Fruit fly (Drosophila melanogaster) whole organism, embryonic: ENCODE data around the gene Sbf.

Experiments used
- Abd-B ChIP-seq: fragments of 200-800 bp; sonication (Bioruptor generic); optimal IDR thresholded peaks from 2 replicates; lab custom pipeline; 2018; ENCODE audit warnings: missing biosample characterization, mild to moderate bottlenecking, missing genetic modification characterization, moderate library complexity
- Atf6 ChIP-seq: fragments of 200-800 bp; sonication (Bioruptor generic); IDR thresholded peaks from 2 replicates; pipeline ENCODE4 v1.3.6; 2022; ENCODE audit warnings: missing biosample characterization, missing genetic modification characterization
- CG1024 ChIP-seq: fragments of 200-800 bp; sonication (Bioruptor generic); IDR thresholded peaks from 2 replicates; pipeline ENCODE4 v1.3.6; 2022; ENCODE audit warnings: missing biosample characterization, missing genetic modification characterization
- CG12104 ChIP-seq: fragments of 200-800 bp; sonication (Bioruptor generic); optimal IDR thresholded peaks from 3 replicates; lab custom pipeline; 2016; ENCODE audit warnings: missing biosample characterization, missing genetic modification characterization
- CG12391 ChIP-seq: fragments of 200-800 bp; sonication (Bioruptor generic); optimal IDR thresholded peaks from 3 replicates; lab custom pipeline; 2018; ENCODE audit warnings: missing biosample characterization, mild to moderate bottlenecking, missing genetic modification characterization, moderate library complexity
- CG12769 ChIP-seq: fragments of 200-800 bp; sonication (Bioruptor generic); optimal IDR thresholded peaks from 2 replicates; lab custom pipeline; 2019; ENCODE audit warnings: missing biosample characterization, mild to moderate bottlenecking, missing genetic modification characterization, moderate library complexity
- CG13123 ChIP-seq: fragments of 200-800 bp; sonication (Bioruptor generic); optimal IDR thresholded peaks from 2 replicates; lab custom pipeline; 2016; ENCODE audit warnings: missing biosample characterization, missing genetic modification characterization
- CG13775 ChIP-seq: fragments of 200-800 bp; sonication (Bioruptor generic); optimal IDR thresholded peaks from 3 replicates; lab custom pipeline; 2017; ENCODE audit warnings: missing biosample characterization, mild to moderate bottlenecking, missing genetic modification characterization
- CG1529 ChIP-seq: fragments of 200-800 bp; sonication (Bioruptor generic); optimal IDR thresholded peaks from 3 replicates; lab custom pipeline; 2018; ENCODE audit warnings: missing biosample characterization, missing genetic modification characterization
- CG15696 ChIP-seq: fragments of 200-800 bp; sonication (Bioruptor generic); optimal IDR thresholded peaks from 2 replicates; lab custom pipeline; 2019; ENCODE audit warnings: missing biosample characterization, mild to moderate bottlenecking, missing genetic modification characterization, moderate library complexity
- CG18619 ChIP-seq: fragments of 200-800 bp; sonication (Bioruptor generic); optimal IDR thresholded peaks from 3 replicates; lab custom pipeline; 2017; ENCODE audit warnings: missing biosample characterization, mild to moderate bottlenecking, missing genetic modification characterization
- CG3838 ChIP-seq: fragments of 200-800 bp; sonication (Bioruptor generic); optimal IDR thresholded peaks from 3 replicates; lab custom pipeline; 2016; ENCODE audit warnings: missing biosample characterization, missing genetic modification characterization
- CG4424 ChIP-seq: fragments of 200-800 bp; sonication (Bioruptor generic); optimal IDR thresholded peaks from 3 replicates; lab custom pipeline; 2016; ENCODE audit warnings: missing biosample characterization, missing genetic modification characterization
- CG6272 ChIP-seq: fragments of 200-800 bp; sonication (Bioruptor generic); IDR thresholded peaks from 2 replicates; pipeline ENCODE4 v1.3.6; 2022; ENCODE audit warnings: missing biosample characterization, missing genetic modification characterization
- CG8089 ChIP-seq: fragments of 200-800 bp; sonication (Bioruptor generic); optimal IDR thresholded peaks from 3 replicates; lab custom pipeline; 2016; ENCODE audit warnings: missing biosample characterization, missing genetic modification characterization
- CG8924 ChIP-seq: fragments of 200-800 bp; optimal IDR thresholded peaks from 3 replicates; lab custom pipeline; 2019; ENCODE audit warnings: missing biosample characterization, mild to moderate bottlenecking, missing genetic modification characterization, moderate library complexity
- CG9437 ChIP-seq: fragments of 200-800 bp; sonication (Bioruptor generic); optimal IDR thresholded peaks from 2 replicates; lab custom pipeline; 2018; ENCODE audit warnings: missing biosample characterization, mild to moderate bottlenecking, missing genetic modification characterization
- CrebB ChIP-seq: fragments of 200-800 bp; sonication (Bioruptor generic); optimal IDR thresholded peaks from 3 replicates; lab custom pipeline; 2018; ENCODE audit warnings: missing biosample characterization, mild to moderate bottlenecking, missing genetic modification characterization
- Fer3 ChIP-seq: fragments of 200-800 bp; sonication (Bioruptor generic); optimal IDR thresholded peaks from 2 replicates; lab custom pipeline; 2018; ENCODE audit warnings: missing biosample characterization, mild to moderate bottlenecking, missing genetic modification characterization, moderate library complexity
- Hr3 ChIP-seq: fragments of 200-800 bp; sonication (Bioruptor generic); optimal IDR thresholded peaks from 3 replicates; lab custom pipeline; 2016; ENCODE audit warnings: missing biosample characterization, missing genetic modification characterization
- Hr51 ChIP-seq, 2 experiments: fragments of 200-800 bp; sonication (Bioruptor generic); optimal IDR thresholded peaks; 2 replicates in 1 of 2; 3 replicates in 1 of 2; lab custom pipeline; 2016 to 2018; ENCODE audit warnings: missing biosample characterization in 2 of 2, missing genetic modification characterization in 2 of 2, mild to moderate bottlenecking in 1 of 2, moderate library complexity in 1 of 2
- Hr78 ChIP-seq, 2 experiments: fragments of 200-800 bp in 1 of 2; fragments of >200 bp in 1 of 2; sonication (Bioruptor generic) in 1 of 2; optimal IDR thresholded peaks; 2 replicates each; lab custom pipeline; 2017 to 2019; ENCODE audit warnings: missing biosample characterization in 2 of 2, missing genetic modification characterization in 2 of 2, mild to moderate bottlenecking in 1 of 2, moderate library complexity in 1 of 2
- Hsf ChIP-seq: fragments of 200-800 bp; sonication (Bioruptor generic); optimal IDR thresholded peaks from 3 replicates; lab custom pipeline; 2016; ENCODE audit warnings: missing biosample characterization, missing genetic modification characterization
- Kr ChIP-seq: fragments of 200-800 bp; sonication (Bioruptor generic); optimal IDR thresholded peaks from 2 replicates; lab custom pipeline; 2017; ENCODE audit warnings: missing biosample characterization, mild to moderate bottlenecking, missing genetic modification characterization
- Meics ChIP-seq: fragments of 200-800 bp; sonication (Bioruptor generic); optimal IDR thresholded peaks from 2 replicates; lab custom pipeline; 2017; ENCODE audit warnings: missing biosample characterization, mild to moderate bottlenecking, missing genetic modification characterization
- Oli ChIP-seq: fragments of 200-800 bp; sonication (Bioruptor generic); optimal IDR thresholded peaks from 2 replicates; lab custom pipeline; 2018; ENCODE audit warnings: missing biosample characterization, mild to moderate bottlenecking, missing genetic modification characterization, moderate library complexity
- Side ChIP-seq: fragments of 200-800 bp; sonication (Bioruptor generic); optimal IDR thresholded peaks from 2 replicates; lab custom pipeline; 2016; ENCODE audit warnings: missing biosample characterization, missing genetic modification characterization
- Sox100B ChIP-seq: fragments of 200-800 bp; sonication (Bioruptor generic); optimal IDR thresholded peaks from 3 replicates; lab custom pipeline; 2018; ENCODE audit warnings: missing biosample characterization, mild to moderate bottlenecking, missing genetic modification characterization
- bab2 ChIP-seq: fragments of 200-800 bp; sonication (Bioruptor generic); optimal IDR thresholded peaks from 2 replicates; lab custom pipeline; 2016; ENCODE audit warnings: missing biosample characterization, missing genetic modification characterization
- chif ChIP-seq, 2 experiments: fragments of 200-800 bp; sonication (Bioruptor generic); optimal IDR thresholded peaks; 3 replicates each; lab custom pipeline; 2016; ENCODE audit warnings: missing biosample characterization in 2 of 2, missing genetic modification characterization in 2 of 2
- crc ChIP-seq: fragments of 200-800 bp; sonication (Bioruptor generic); optimal IDR thresholded peaks from 2 replicates; lab custom pipeline; 2016; ENCODE audit warnings: missing biosample characterization, missing genetic modification characterization
- crp ChIP-seq, 2 experiments: fragments of 200-800 bp; sonication (Bioruptor generic); optimal IDR thresholded peaks; 2 replicates in 1 of 2; 3 replicates in 1 of 2; lab custom pipeline; 2017; ENCODE audit warnings: missing biosample characterization in 2 of 2, missing genetic modification characterization in 2 of 2, mild to moderate bottlenecking in 1 of 2, moderate library complexity in 1 of 2
- grau ChIP-seq: fragments of 200-800 bp; optimal IDR thresholded peaks from 3 replicates; lab custom pipeline; 2019; ENCODE audit warnings: missing biosample characterization, mild to moderate bottlenecking, missing genetic modification characterization, moderate library complexity
- hth ChIP-seq: fragments of >200 bp; optimal IDR thresholded peaks from 2 replicates; lab custom pipeline; 2017; ENCODE audit warnings: inconsistent platforms
- ind ChIP-seq: fragments of 200-800 bp; sonication (Bioruptor generic); optimal IDR thresholded peaks from 3 replicates; lab custom pipeline; 2016; ENCODE audit warnings: missing biosample characterization, missing genetic modification characterization
- inv ChIP-seq: fragments of 200-800 bp; sonication (Bioruptor generic); IDR thresholded peaks from 2 replicates; pipeline ENCODE4 v1.3.6; 2022; ENCODE audit warnings: missing biosample characterization, missing genetic modification characterization; ENCODE audit not compliant: partially characterized antibody
- jumu ChIP-seq: fragments of 200-800 bp; sonication (Bioruptor generic); optimal IDR thresholded peaks from 3 replicates; lab custom pipeline; 2016; ENCODE audit warnings: missing biosample characterization, missing genetic modification characterization
- lilli ChIP-seq: fragments of 200-800 bp; sonication (Bioruptor generic); optimal IDR thresholded peaks from 3 replicates; lab custom pipeline; 2016; ENCODE audit warnings: missing biosample characterization, missing genetic modification characterization
- lmd ChIP-seq: fragments of 200-800 bp; sonication (Bioruptor generic); IDR thresholded peaks from 2 replicates; pipeline ENCODE4 v1.3.6; 2022; ENCODE audit warnings: missing biosample characterization, missing genetic modification characterization
- mam ChIP-seq: fragments of 200-800 bp; sonication (Bioruptor generic); optimal IDR thresholded peaks from 3 replicates; lab custom pipeline; 2016; ENCODE audit warnings: missing biosample characterization, missing genetic modification characterization
- nerfin-1 ChIP-seq: fragments of 200-800 bp; sonication (Bioruptor generic); optimal IDR thresholded peaks from 3 replicates; lab custom pipeline; 2019; ENCODE audit warnings: missing biosample characterization, mild to moderate bottlenecking, missing genetic modification characterization, moderate library complexity
- otp ChIP-seq: fragments of 200-800 bp; sonication (Bioruptor generic); IDR thresholded peaks from 3 replicates; pipeline ENCODE4, ENCODE4 v1.3.6; 2022; ENCODE audit warnings: missing biosample characterization, missing genetic modification characterization
- ranshi ChIP-seq: fragments of 200-800 bp; sonication (Bioruptor generic); IDR thresholded peaks from 2 replicates; pipeline ENCODE4 v1.3.6; 2022; ENCODE audit warnings: missing biosample characterization, missing genetic modification characterization
- run ChIP-seq: fragments of 200-800 bp; sonication (Bioruptor generic); optimal IDR thresholded peaks from 3 replicates; lab custom pipeline; 2018; ENCODE audit warnings: missing biosample characterization, mild to moderate bottlenecking, missing genetic modification characterization
- schlank ChIP-seq: fragments of 200-800 bp; sonication (Bioruptor generic); optimal IDR thresholded peaks from 2 replicates; lab custom pipeline; 2018; ENCODE audit warnings: missing biosample characterization, mild to moderate bottlenecking, missing genetic modification characterization
- slbo ChIP-seq: fragments of 200-800 bp; sonication (Bioruptor generic); IDR thresholded peaks from 2 replicates; pipeline ENCODE4 v1.3.6; 2022; ENCODE audit warnings: missing biosample characterization, missing genetic modification characterization
- slp2 ChIP-seq: fragments of 200-800 bp; sonication (Bioruptor generic); optimal IDR thresholded peaks from 2 replicates; lab custom pipeline; 2016; ENCODE audit warnings: missing biosample characterization, missing genetic modification characterization
- tgo ChIP-seq: fragments of 200-800 bp; sonication (Bioruptor generic); IDR thresholded peaks from 3 replicates; pipeline ENCODE4 v1.3.6; 2022; ENCODE audit warnings: missing biosample characterization, missing genetic modification characterization
- tna ChIP-seq: fragments of 200-800 bp; sonication (Bioruptor generic); IDR thresholded peaks from 2 replicates; pipeline ENCODE4 v1.3.6; 2022; ENCODE audit warnings: missing biosample characterization, missing genetic modification characterization; ENCODE audit not compliant: partially characterized antibody
- trem ChIP-seq: fragments of 200-800 bp; optimal IDR thresholded peaks from 3 replicates; lab custom pipeline; 2019; ENCODE audit warnings: missing biosample characterization, mild to moderate bottlenecking, missing genetic modification characterization, moderate library complexity
- ttk ChIP-seq: fragments of 200-800 bp; sonication (Bioruptor generic); IDR thresholded peaks from 2 replicates; pipeline ENCODE4 v2.1.2; 2022; ENCODE audit warnings: missing biosample characterization, missing genetic modification characterization

Sbf gene

DNA sequence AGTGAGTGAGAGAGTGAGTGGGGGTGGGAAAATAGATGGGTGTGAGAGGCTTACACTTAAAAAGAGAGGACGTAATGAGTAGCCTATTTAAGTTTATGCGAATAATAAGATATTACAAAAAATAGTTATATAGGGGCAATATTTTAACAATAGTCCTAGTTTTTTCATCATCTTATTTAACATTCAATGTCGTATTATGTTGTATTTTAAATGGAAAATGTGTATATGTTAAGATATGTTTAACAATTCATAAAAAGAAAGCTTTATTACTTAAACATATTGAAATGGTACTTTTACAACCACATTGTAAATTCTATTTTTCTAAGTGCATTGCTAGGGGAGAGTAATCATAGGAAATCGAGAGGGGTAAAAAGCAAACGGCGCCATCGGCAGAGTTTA lies 22.8 kb downstream of the Sbf start (continued):
- peak; percentile 62 for TF ChIP-seq tgo (GFP tag; lab: Robert Waterston, UW)
- no peak for TF ChIP-seq slp2 (GFP tag; lab: Kevin White, UChicago)
- TF ChIP-seq bab2 = peak; percentile 38
- peak; percentile 31 for TF ChIP-seq ttk (GFP tag; lab: Robert Waterston, UW)
- TF ChIP-seq Atf6 (GFP tag; lab: Robert Waterston, UW) = peak; percentile 73
- peak; percentile 61 for TF ChIP-seq run
- TF ChIP-seq slbo (GFP tag; lab: Robert Waterston, UW) = peak; percentile 73
- TF ChIP-seq CG4424 (GFP tag; lab: Kevin White, UChicago) = peak; percentile 66
- TF ChIP-seq chif (GFP tag; optimal IDR thresholded peaks at IDR 0.05; lab: Kevin White, UChicago) = peak in 1 of 2 experiments; percentile 55
- no peak for TF ChIP-seq CG1024 (GFP tag; lab: Robert Waterston, UW)
- peak; percentile 20 for TF ChIP-seq ind (GFP tag; lab: Kevin White, UChicago)
- peak; percentile 85 for TF ChIP-seq CG15696 (tag; lab: Kevin White, UChicago)
- peak in 1 of 2 experiments; percentile 82 for TF ChIP-seq Hr51 (GFP tag; optimal IDR thresholded peaks at IDR 0.05; lab: Kevin White, UChicago)
- TF ChIP-seq inv (GFP tag; lab: Robert Waterston, UW) = no peak
- no peak for TF ChIP-seq tna (GFP tag; lab: Robert Waterston, UW)
- TF ChIP-seq CG3838 (GFP tag; lab: Kevin White, UChicago) = no peak
- peak; percentile 67 for TF ChIP-seq Hr3 (GFP tag; lab: Kevin White, UChicago)
- peak; percentile 81 for TF ChIP-seq Meics (GFP tag; lab: Kevin White, UChicago)
- peak; percentile 61 for TF ChIP-seq CG12104 (GFP tag; lab: Kevin White, UChicago)
- no peak for TF ChIP-seq nerfin-1 (tag; lab: Kevin White, UChicago)
- TF ChIP-seq CG1529 (GFP tag; lab: Kevin White, UChicago) = peak; percentile 46
- peak; percentile 82 for TF ChIP-seq Fer3
- peak; percentile 39 for TF ChIP-seq mam (GFP tag; lab: Kevin White, UChicago)
- TF ChIP-seq Oli = peak; percentile 73
- TF ChIP-seq CG13775 = peak; percentile 56
- peak; percentile 54 for TF ChIP-seq Hsf (GFP tag; lab: Kevin White, UChicago)
- TF ChIP-seq crp (GFP tag; optimal IDR thresholded peaks at IDR 0.05; lab: Kevin White, UChicago) = no peak
- TF ChIP-seq CG9437 (GFP tag; lab: Kevin White, UChicago) = peak; percentile 64
- TF ChIP-seq ranshi (GFP tag; lab: Robert Waterston, UW) = 0 out of 2 replicates have a peak, but pooled peaks have one; percentile 13
- TF ChIP-seq jumu (GFP tag; lab: Kevin White, UChicago) = no peak
- TF ChIP-seq lilli (GFP tag; lab: Kevin White, UChicago) = peak; percentile 44
- no peak for TF ChIP-seq hth (lab: Kevin White, UChicago)
- no peak for TF ChIP-seq Kr (GFP tag; lab: Kevin White, UChicago)
- TF ChIP-seq otp (GFP tag; lab: Robert Waterston, UW) = no peak
- peak; percentile 22 for TF ChIP-seq CrebB (tag; lab: Kevin White, UChicago)
- peak; percentile 86 for TF ChIP-seq grau (tag; lab: Kevin White, UChicago)
- TF ChIP-seq Abd-B (GFP tag; lab: Kevin White, UChicago) = peak; percentile 54
- peak; percentile 6 for TF ChIP-seq CG13123 (GFP tag; lab: Kevin White, UChicago)
- no peak for TF ChIP-seq schlank (tag; lab: Kevin White, UChicago)
- TF ChIP-seq CG12769 = peak; percentile 58
- no peak for TF ChIP-seq crc (GFP tag; lab: Kevin White, UChicago)
- peak; percentile 65 for TF ChIP-seq trem (tag; lab: Kevin White, UChicago)
- TF ChIP-seq CG6272 (GFP tag; lab: Robert Waterston, UW) = no peak
- peak; percentile 88 for TF ChIP-seq CG8924 (tag; lab: Kevin White, UChicago)
- TF ChIP-seq CG18619 (GFP tag; lab: Kevin White, UChicago) = peak; percentile 70
- peak; percentile 80 for TF ChIP-seq Sox100B
- TF ChIP-seq CG8089 (GFP tag; lab: Kevin White, UChicago) = no peak
- TF ChIP-seq lmd (GFP tag; lab: Robert Waterston, UW) = peak; percentile 63
- TF ChIP-seq Hr78 (GFP tag; optimal IDR thresholded peaks at IDR 0.05; lab: Kevin White, UChicago) = peak in 1 of 2 experiments; percentile 53
- peak; percentile 89 for TF ChIP-seq CG12391 (tag; lab: Kevin White, UChicago)
- no peak for TF ChIP-seq Side (GFP tag; lab: Kevin White, UChicago)
